Fruit fly (Drosophila melanogaster): ENCODE measurements around the gene P5cr.

DNA sequence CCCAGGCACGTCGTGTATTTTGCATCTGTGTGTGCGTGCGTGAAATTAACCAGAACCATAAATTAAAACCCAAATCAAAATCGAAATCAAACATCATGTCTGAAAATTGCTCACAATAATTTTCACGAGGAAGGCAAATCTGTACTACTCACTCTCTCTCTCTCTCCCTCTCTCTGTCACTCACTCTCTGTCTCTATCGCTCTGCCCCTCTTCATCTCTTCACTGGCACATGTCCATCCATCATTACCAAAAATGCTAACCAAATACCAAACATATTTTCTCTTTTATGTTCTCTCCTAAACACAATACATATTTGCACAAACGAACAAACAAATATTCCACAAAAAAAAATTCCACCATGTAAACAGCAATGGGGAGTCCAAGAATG lies 13.3 kb upstream of the P5cr start:
- TF ChIP-seq CG8478 (optimal IDR thresholded peaks at IDR 0.05) (no peak), CTCF (optimal IDR thresholded peaks at IDR 0.05) (no peak)
